Worm (Caenorhabditis elegans) whole organism, L4/young adult: Measurements from ENCODE around the gene F21C10.4.

ENCODE experiments used
- W03F9.2 ChIP-seq: fragments of 150-350 bp; optimal IDR thresholded peaks from 2 replicates; lab custom pipeline; 2014; ENCODE audit warnings: missing biosample characterization, missing genetic modification characterization
- him-1 ChIP-seq: sonication (generic microtip); optimal IDR thresholded peaks from 2 replicates; lab custom pipeline; 2016; ENCODE audit warnings: missing genotype, missing genetic modification reagents, missing genetic modification characterization, missing compliant biosample characterization

DNA sequence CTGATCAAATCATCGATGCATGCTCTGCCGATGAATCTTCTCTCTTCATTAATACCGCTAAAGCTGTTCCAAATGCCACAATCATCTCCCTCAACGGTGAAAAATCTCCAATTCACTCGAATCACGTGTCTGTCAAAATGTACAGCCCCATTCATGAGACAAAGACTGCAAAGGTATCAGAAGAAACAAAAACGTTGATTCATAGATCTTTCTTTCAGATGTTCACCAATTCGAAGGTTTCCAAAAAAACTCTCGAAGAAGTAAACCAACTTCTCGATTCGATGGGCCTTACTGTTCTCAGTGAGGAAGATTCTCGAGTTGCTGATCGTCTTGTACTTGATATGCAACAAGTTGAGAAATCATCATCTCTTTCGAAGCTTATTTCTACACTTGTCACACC, 29.7 kb upstream of the F21C10.4 start:
- TF ChIP-seq him-1 (tag; lab: Kevin White, UChicago), result no peak
- no peak for TF ChIP-seq W03F9.2 (tag; lab: Kevin White, UChicago)
